Worm (Caenorhabditis elegans): ENCODE data around the gene ZC404.2.
A peak's percentile ranks its signal among the peaks of the same experiment; 100 is the strongest.

ZC404.2 gene

DNA sequence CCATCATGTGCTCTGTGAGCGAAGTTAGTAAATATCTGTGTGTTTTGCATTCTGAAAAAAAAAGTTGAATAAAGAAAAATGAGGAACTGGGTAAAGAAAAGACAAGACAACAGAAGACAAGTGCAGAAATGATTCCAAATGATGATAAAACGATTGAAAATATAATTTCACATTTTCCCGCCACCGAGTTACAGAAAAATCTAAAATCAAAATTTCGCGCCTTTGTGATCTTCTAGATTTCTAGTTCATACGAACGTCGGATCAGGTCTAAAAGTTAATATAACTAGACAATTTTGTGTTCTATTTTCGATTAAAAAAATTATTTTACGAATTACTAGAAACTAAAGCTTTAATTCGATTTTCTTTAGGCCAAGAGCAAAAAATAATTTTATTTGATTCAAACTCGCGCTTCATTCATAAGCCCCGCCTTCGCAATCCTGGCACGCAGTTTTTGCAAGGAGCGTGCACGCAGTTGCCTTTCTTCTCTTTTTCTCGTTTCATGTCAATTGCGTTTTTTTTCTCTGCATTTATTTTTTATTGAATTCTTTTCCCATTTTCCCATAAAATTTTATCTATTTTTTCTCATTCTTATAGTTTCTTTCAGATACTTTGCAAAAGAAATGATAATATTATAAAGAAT is 2.8 kb upstream of the ZC404.2 start, which contains the start of the genes spn-4 and spe-39 (continued):
- TF ChIP-seq mdl-1 (tag; optimal IDR thresholded peaks at IDR 0.05) = no peak
- TF ChIP-seq sea-2 (GFP tag; optimal IDR thresholded peaks at IDR 0.05) = no peak
- peak; percentile 28 for TF ChIP-seq nhr-67 (tag; optimal IDR thresholded peaks at IDR 0.05)
- no peak for TF ChIP-seq fkh-2 (tag; optimal IDR thresholded peaks at IDR 0.05)
- TF ChIP-seq pqm-1 (tag; optimal IDR thresholded peaks at IDR 0.05) = peak; percentile 29
- no peak for TF ChIP-seq mml-1 (tag; optimal IDR thresholded peaks at IDR 0.05)

ce11 chrV:6792565-6792964 is 4.8 kb downstream of the ZC404.2 start, which contains the start of gene gck-2:
gck-2 (minus strand) TSS chrV:6792665.
- no peak for TF ChIP-seq nhr-76 (tag; optimal IDR thresholded peaks at IDR 0.05)
- TF ChIP-seq snpc-4 (tag; optimal IDR thresholded peaks at IDR 0.05) = no peak
- TF ChIP-seq nhr-11 (tag; optimal IDR thresholded peaks at IDR 0.05) = no peak
- TF ChIP-seq lsy-12 (tag; optimal IDR thresholded peaks at IDR 0.05) = no peak
- TF ChIP-seq sea-2 (GFP tag; optimal IDR thresholded peaks at IDR 0.05) = no peak
- TF ChIP-seq nhr-28 (tag; optimal IDR thresholded peaks at IDR 0.05) = no peak
- TF ChIP-seq tbx-2 (tag; optimal IDR thresholded peaks at IDR 0.05) = no peak
- TF ChIP-seq fkh-10 (GFP tag; optimal IDR thresholded peaks at IDR 0.05) = no peak
- TF ChIP-seq eor-1 (tag; optimal IDR thresholded peaks at IDR 0.05) = no peak
- TF ChIP-seq nhr-67 (tag; optimal IDR thresholded peaks at IDR 0.05) = no peak
- no peak for TF ChIP-seq mdl-1 (tag; optimal IDR thresholded peaks at IDR 0.05)
- no peak for TF ChIP-seq lin-39 (tag; optimal IDR thresholded peaks at IDR 0.05)
- no peak for TF ChIP-seq ceh-16 (tag; optimal IDR thresholded peaks at IDR 0.05)
- no peak for TF ChIP-seq fos-1 (tag; optimal IDR thresholded peaks at IDR 0.05)

ce11 chrV:6792973-6793372 is 5.2 kb downstream of the ZC404.2 start:
- TF ChIP-seq pha-4 (tag; optimal IDR thresholded peaks at IDR 0.05) = peak; percentile 7
- TF ChIP-seq nhr-77 (tag; optimal IDR thresholded peaks at IDR 0.05) = no peak
- TF ChIP-seq lin-39 (tag; optimal IDR thresholded peaks at IDR 0.05) = no peak
- no peak for TF ChIP-seq pqm-1 (tag; optimal IDR thresholded peaks at IDR 0.05)
- TF ChIP-seq fkh-2 (tag; optimal IDR thresholded peaks at IDR 0.05) = no peak
- TF ChIP-seq hmg-11 (tag; optimal IDR thresholded peaks at IDR 0.05) = no peak
- TF ChIP-seq ama-1 (optimal IDR thresholded peaks at IDR 0.05) = no peak
- TF ChIP-seq snpc-4 (tag; optimal IDR thresholded peaks at IDR 0.05) = no peak
- no peak for TF ChIP-seq nhr-237 (tag; optimal IDR thresholded peaks at IDR 0.05)

- TF ChIP-seq lin-39 (tag; optimal IDR thresholded peaks at IDR 0.05) (peak; percentile 28), mml-1 (tag; optimal IDR thresholded peaks at IDR 0.05) (no peak), snpc-4 (tag; optimal IDR thresholded peaks at IDR 0.05) (peak; percentile 71)
Measured at ce11 chrV:6793744-6794239, 6.0 kb downstream of the ZC404.2 start, which contains the start of gene ZC404.1. ZC404.1 (plus strand) TSS chrV:6794189.

DNA sequence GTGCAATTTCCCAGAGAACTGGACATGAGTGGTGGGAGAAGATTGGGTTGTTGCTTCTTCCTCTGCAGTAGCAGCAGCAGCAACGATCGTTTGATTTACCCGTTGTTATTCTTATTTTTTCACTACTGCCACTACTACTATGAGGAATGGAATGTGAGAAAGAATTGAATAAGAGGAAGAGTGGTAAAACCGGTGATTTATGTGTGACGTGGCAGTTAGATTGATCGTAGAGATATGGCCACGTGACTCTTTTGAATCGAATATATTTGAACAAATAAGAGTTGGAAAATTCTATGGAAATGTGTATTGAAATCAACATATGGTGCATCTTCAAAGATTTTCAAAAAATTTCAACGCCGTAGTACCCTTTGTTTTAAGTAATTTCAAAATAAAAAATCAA is 8.5 kb downstream of the ZC404.2 start:
- TF ChIP-seq lin-39 (tag; optimal IDR thresholded peaks at IDR 0.05) (no peak), unc-39 (tag; optimal IDR thresholded peaks at IDR 0.05) (no peak), mdl-1 (tag; optimal IDR thresholded peaks at IDR 0.05) (no peak), lin-15B (tag; optimal IDR thresholded peaks at IDR 0.05) (no peak), ztf-4 (tag; optimal IDR thresholded peaks at IDR 0.05) (no peak), hmg-11 (tag; optimal IDR thresholded peaks at IDR 0.05) (no peak), pha-4 (tag; optimal IDR thresholded peaks at IDR 0.05) (no peak), fos-1 (tag; optimal IDR thresholded peaks at IDR 0.05) (no peak), ceh-28 (tag; optimal IDR thresholded peaks at IDR 0.05) (no peak), nhr-43 (tag; optimal IDR thresholded peaks at IDR 0.05; ENCODE audit: poor library complexity, severe bottlenecking) (no peak), nhr-67 (tag; optimal IDR thresholded peaks at IDR 0.05) (no peak), egl-27 (tag; optimal IDR thresholded peaks at IDR 0.05) (no peak), fkh-10 (GFP tag; optimal IDR thresholded peaks at IDR 0.05) (no peak), unc-62 (GFP tag; optimal IDR thresholded peaks at IDR 0.05) (no peak), elt-1 (tag; optimal IDR thresholded peaks at IDR 0.05) (no peak), nhr-23 (tag; optimal IDR thresholded peaks at IDR 0.05) (no peak), nhr-76 (tag; optimal IDR thresholded peaks at IDR 0.05) (no peak), eor-1 (tag; optimal IDR thresholded peaks at IDR 0.05) (no peak), nhr-77 (tag; optimal IDR thresholded peaks at IDR 0.05) (no peak)

ce11 chrV:6796894-6797293 is 9.1 kb downstream of the ZC404.2 start:
- TF ChIP-seq elt-1 (tag; optimal IDR thresholded peaks at IDR 0.05) = no peak
- peak; percentile 11 for TF ChIP-seq snpc-4 (tag; optimal IDR thresholded peaks at IDR 0.05)
- TF ChIP-seq hmg-11 (tag; optimal IDR thresholded peaks at IDR 0.05) = peak; percentile 88
- TF ChIP-seq ceh-28 (tag; optimal IDR thresholded peaks at IDR 0.05) = no peak
- TF ChIP-seq sea-2 (GFP tag; optimal IDR thresholded peaks at IDR 0.05) = no peak
- peak; percentile 65 for TF ChIP-seq nhr-23 (tag; optimal IDR thresholded peaks at IDR 0.05)
- TF ChIP-seq nfya-1 (tag; optimal IDR thresholded peaks at IDR 0.05; ENCODE audit: insufficient read depth) = peak; percentile 63
- peak; percentile 10 for TF ChIP-seq R02D3.7 (tag; optimal IDR thresholded peaks at IDR 0.05)
- TF ChIP-seq unc-62 (GFP tag; optimal IDR thresholded peaks at IDR 0.05) = no peak
- peak; percentile 16 for TF ChIP-seq elt-2 (tag; optimal IDR thresholded peaks at IDR 0.05)
- TF ChIP-seq lin-39 (tag; optimal IDR thresholded peaks at IDR 0.05) = peak; percentile 83
- TF ChIP-seq egl-5 (tag; optimal IDR thresholded peaks at IDR 0.05) = peak; percentile 47
- peak; percentile 58 for TF ChIP-seq pha-4 (tag; optimal IDR thresholded peaks at IDR 0.05)
